Worm (Caenorhabditis elegans): ENCODE measurements around the gene F32A11.1.

DNA sequence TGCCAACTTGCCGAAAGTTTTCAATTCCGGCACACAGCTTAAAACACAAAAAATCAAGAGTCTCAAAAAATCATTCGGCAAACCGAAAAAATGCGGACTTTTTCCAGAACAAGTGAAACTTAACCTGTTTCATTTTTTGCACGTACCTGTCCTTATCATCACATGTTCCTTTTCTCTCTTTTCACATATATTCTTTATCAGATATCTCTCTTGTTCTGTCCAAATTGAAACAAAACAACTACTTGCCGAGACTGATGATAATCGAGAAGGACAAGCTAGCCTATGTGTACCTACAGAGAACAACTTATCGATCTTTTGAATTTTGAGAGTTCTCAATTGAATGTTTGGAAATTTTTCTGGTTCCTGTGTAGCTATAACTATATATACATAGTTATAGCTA is 7.2 kb upstream of the F32A11.1 start:
- TF ChIP-seq tab-1 (GFP tag; IDR thresholded peaks at IDR 0.05) (no peak), klf-2 (GFP tag; conservative IDR thresholded peaks at IDR 0.05) (no peak), med-1 (GFP tag; optimal IDR thresholded peaks at IDR 0.05; ENCODE audit: insufficient read depth) (no peak), ref-1 (GFP tag; conservative IDR thresholded peaks at IDR 0.05) (no peak)

Data from whole organism, midembryonic.